Fruit fly (Drosophila melanogaster): Measurements from ENCODE around the gene spirit.

The spirit gene

dm6 chrX:8572939-8573594, at the start of gene spirit:
Gene spirit, minus strand, starts transcription at chrX:8573593.
- no peak for TF ChIP-seq CG17801 (GFP tag; optimal IDR thresholded peaks at IDR 0.05; ENCODE audit: partially characterized antibody)

dm6 chrX:8622419-8622818, 49.0 kb upstream of the spirit start:
- TF ChIP-seq CG17801 (GFP tag; optimal IDR thresholded peaks at IDR 0.05; ENCODE audit: partially characterized antibody): no peak

- TF ChIP-seq CG17801 (GFP tag; optimal IDR thresholded peaks at IDR 0.05; ENCODE audit: partially characterized antibody): no peak
These were observed 43.5 kb upstream of the spirit start for dm6 chrX:8616787-8617432.

- TF ChIP-seq CG17801 (GFP tag; optimal IDR thresholded peaks at IDR 0.05; ENCODE audit: partially characterized antibody): no peak
These were observed 42.9 kb upstream of the spirit start for dm6 chrX:8616280-8616679.

dm6 chrX:8607902-8608301, 34.5 kb upstream of the spirit start:
- TF ChIP-seq CG17801 (GFP tag; optimal IDR thresholded peaks at IDR 0.05; ENCODE audit: partially characterized antibody): no peak

- TF ChIP-seq CG17801 (GFP tag; optimal IDR thresholded peaks at IDR 0.05; ENCODE audit: partially characterized antibody): no peak
These were observed 32.8 kb upstream of the spirit start, which contains the start of gene Caf1-180 for dm6 chrX:8606206-8606605. Gene Caf1-180, minus strand, starts transcription at chrX:8606304.

- TF ChIP-seq CG17801 (GFP tag; optimal IDR thresholded peaks at IDR 0.05; ENCODE audit: partially characterized antibody): no peak
These were observed 27.8 kb upstream of the spirit start for dm6 chrX:8601165-8601564.

dm6 chrX:8593159-8593476, 19.7 kb upstream of the spirit start:
- TF ChIP-seq CG17801 (GFP tag; optimal IDR thresholded peaks at IDR 0.05; ENCODE audit: partially characterized antibody): no peak

dm6 chrX:8592437-8593158, 19.2 kb upstream of the spirit start:
- TF ChIP-seq CG17801 (GFP tag; optimal IDR thresholded peaks at IDR 0.05; ENCODE audit: partially characterized antibody): no peak

- TF ChIP-seq CG17801 (GFP tag; optimal IDR thresholded peaks at IDR 0.05; ENCODE audit: partially characterized antibody): peak; percentile 13
These were observed 18.3 kb upstream of the spirit start, which contains the start of the genes CG12659 and Crag for dm6 chrX:8591685-8592127. Gene CG12659, minus strand, starts transcription at chrX:8591729. Gene Crag, plus strand, starts transcription at chrX:8592031.

- peak; percentile 19 for TF ChIP-seq CG17801 (GFP tag; optimal IDR thresholded peaks at IDR 0.05; ENCODE audit: partially characterized antibody)
These were observed 15.3 kb upstream of the spirit start, which contains the start of gene CG12081 for dm6 chrX:8588607-8589171. Gene CG12081, plus strand, starts transcription at chrX:8588811.

dm6 chrX:8583159-8583558, 9.8 kb upstream of the spirit start:
- TF ChIP-seq CG17801 (GFP tag; optimal IDR thresholded peaks at IDR 0.05; ENCODE audit: partially characterized antibody): no peak

- TF ChIP-seq CG17801 (GFP tag; optimal IDR thresholded peaks at IDR 0.05; ENCODE audit: partially characterized antibody): no peak
These were observed 7.4 kb upstream of the spirit start for dm6 chrX:8580794-8581193.

- TF ChIP-seq CG17801 (GFP tag; optimal IDR thresholded peaks at IDR 0.05; ENCODE audit: partially characterized antibody): no peak
These were observed 6.5 kb upstream of the spirit start for dm6 chrX:8579875-8580274.

dm6 chrX:8579097-8579496, 5.7 kb upstream of the spirit start:
- no peak for TF ChIP-seq CG17801 (GFP tag; optimal IDR thresholded peaks at IDR 0.05; ENCODE audit: partially characterized antibody)

Measured in ovary, adult (tissue).